Worm (Caenorhabditis elegans) whole organism, L4/young adult: ENCODE data around the gene mec-17.
A peak's percentile ranks its signal among the peaks of the same experiment; 100 is the strongest.

Experiments
- W03F9.2 ChIP-seq: fragments of 150-350 bp; optimal IDR thresholded peaks from 2 replicates; lab custom pipeline; 2014; ENCODE audit warnings: missing biosample characterization, missing genetic modification characterization
- him-1 ChIP-seq: sonication (generic microtip); optimal IDR thresholded peaks from 2 replicates; lab custom pipeline; 2016; ENCODE audit warnings: missing genotype, missing genetic modification reagents, missing genetic modification characterization, missing compliant biosample characterization

ce11 chrIV:8010521-8010920, 23.5 kb upstream of the mec-17 start:
- TF ChIP-seq W03F9.2 (tag; lab: Kevin White, UChicago) (peak; percentile 31), him-1 (tag; lab: Kevin White, UChicago) (no peak)
